Fruit fly (Drosophila melanogaster) whole organism, adult: ENCODE data around the gene Ir8a.
A peak's percentile ranks its signal among the peaks of the same experiment; 100 is the strongest.

Source experiments
- CG11617 ChIP-seq: fragments of 200-800 bp; sonication (Bioruptor generic); optimal IDR thresholded peaks from 2 replicates; lab custom pipeline; 2017; ENCODE audit warnings: mild to moderate bottlenecking, missing biosample characterization, missing genetic modification reagents, missing genetic modification characterization
- CG14711 ChIP-seq: fragments of 200-800 bp; sonication (Bioruptor generic); optimal IDR thresholded peaks from 2 replicates; lab custom pipeline; 2018; ENCODE audit warnings: missing biosample characterization, mild to moderate bottlenecking, missing genetic modification characterization, moderate library complexity
- CG1620 ChIP-seq: fragments of 200-800 bp; sonication (Bioruptor generic); optimal IDR thresholded peaks from 2 replicates; lab custom pipeline; 2016; ENCODE audit warnings: missing biosample characterization, missing genetic modification characterization
- CG33017 ChIP-seq: fragments of 200-800 bp; sonication (Bioruptor generic); optimal IDR thresholded peaks from 2 replicates; lab custom pipeline; 2018; ENCODE audit warnings: missing biosample characterization, mild to moderate bottlenecking, missing genetic modification characterization, moderate library complexity
- CG5204 ChIP-seq: fragments of 200-800 bp; sonication (Bioruptor generic); optimal IDR thresholded peaks from 2 replicates; lab custom pipeline; 2016; ENCODE audit warnings: missing biosample characterization, missing genetic modification characterization
- CG7045 ChIP-seq: fragments of 200-800 bp; sonication (Bioruptor generic); optimal IDR thresholded peaks from 2 replicates; lab custom pipeline; 2017; ENCODE audit warnings: missing biosample characterization, mild to moderate bottlenecking, missing genetic modification characterization
- Crg-1 ChIP-seq: fragments of 200-800 bp; sonication (Bioruptor generic); optimal IDR thresholded peaks from 2 replicates; lab custom pipeline; 2016; ENCODE audit warnings: missing biosample characterization, missing genetic modification characterization
- Hr96 ChIP-seq: fragments of 200-800 bp; sonication (Bioruptor generic); optimal IDR thresholded peaks from 2 replicates; lab custom pipeline; 2016; ENCODE audit warnings: missing biosample characterization, missing genetic modification characterization
- Mnt ChIP-seq: fragments of 200-800 bp; sonication (Bioruptor generic); optimal IDR thresholded peaks from 2 replicates; lab custom pipeline; 2016; ENCODE audit warnings: missing biosample characterization, mild to moderate bottlenecking, missing genetic modification characterization
- cic ChIP-seq: fragments of 200-800 bp; sonication (Bioruptor generic); optimal IDR thresholded peaks from 2 replicates; lab custom pipeline; 2017; ENCODE audit warnings: missing biosample characterization, mild to moderate bottlenecking, missing genetic modification characterization, moderate library complexity
- kay ChIP-seq: fragments of 200-800 bp; sonication (Bioruptor generic); peaks from one replicate; lab custom pipeline; 2016; ENCODE audit warnings: missing biosample characterization, missing genetic modification characterization, borderline replicate concordance
- ovo ChIP-seq: fragments of 200-800 bp; sonication (Bioruptor generic); optimal IDR thresholded peaks from 2 replicates; lab custom pipeline; 2016; ENCODE audit warnings: missing biosample characterization, missing genetic modification characterization
- pad ChIP-seq: fragments of 200-800 bp; sonication (Bioruptor generic); optimal IDR thresholded peaks from 3 replicates; lab custom pipeline; 2017; ENCODE audit warnings: missing biosample characterization, missing genetic modification characterization, mild to moderate bottlenecking, moderate library complexity, missing genetic modification reagents
- tj ChIP-seq: fragments of 200-800 bp; sonication (Bioruptor generic); optimal IDR thresholded peaks from 3 replicates; lab custom pipeline; 2017; ENCODE audit warnings: missing biosample characterization, mild to moderate bottlenecking, missing genetic modification characterization, moderate library complexity

- TF ChIP-seq CG7045 (GFP tag; lab: Kevin White, UChicago) (no peak), CG5204 (no peak), CG14711 (tag; lab: Kevin White, UChicago) (no peak), pad (GFP tag; lab: Kevin White, UChicago) (no peak), kay (GFP tag; lab: Kevin White, UChicago) (no peak), Crg-1 (GFP tag; lab: Kevin White, UChicago) (no peak), CG1620 (GFP tag; lab: Kevin White, UChicago) (no peak), Hr96 (GFP tag; lab: Kevin White, UChicago) (no peak), CG11617 (GFP tag; lab: Kevin White, UChicago) (no peak), tj (GFP tag; lab: Kevin White, UChicago) (no peak), CG33017 (tag; lab: Kevin White, UChicago) (peak; percentile 9), Mnt (GFP tag; lab: Kevin White, UChicago) (no peak), ovo (no peak), cic (GFP tag; lab: Kevin White, UChicago) (no peak)
Observed at dm6 chrX:9220434-9220833, 16.0 kb downstream of the Ir8a start.
